Fruit fly (Drosophila melanogaster) whole organism, prepupa: ENCODE results near the gene CG5177.

Experiments
- Blimp-1 ChIP-seq: fragments of 200-800 bp; sonication (Bioruptor generic); optimal IDR thresholded peaks from 3 replicates; lab custom pipeline; 2017; ENCODE audit warnings: missing biosample characterization, missing genetic modification characterization, mild to moderate bottlenecking, moderate library complexity, missing genetic modification reagents
- CG10631 ChIP-seq: fragments of 200-800 bp; sonication (Bioruptor generic); optimal IDR thresholded peaks from 2 replicates; lab custom pipeline; 2016; ENCODE audit warnings: missing biosample characterization, missing genetic modification characterization
- CG11294 ChIP-seq: fragments of 200-800 bp; sonication (Bioruptor generic); IDR thresholded peaks from 2 replicates; pipeline ENCODE4 v1.3.6; 2022; ENCODE audit warnings: missing biosample characterization, missing genetic modification characterization
- CG11762 ChIP-seq: fragments of 200-800 bp; sonication (Bioruptor generic); optimal IDR thresholded peaks from 3 replicates; lab custom pipeline; 2016; ENCODE audit warnings: missing biosample characterization, missing genetic modification characterization; ENCODE audit not compliant: insufficient read depth
- CG15336 ChIP-seq: fragments of 200-800 bp; sonication (Bioruptor generic); IDR thresholded peaks from 2 replicates; pipeline ENCODE4 v1.3.6; 2022; ENCODE audit warnings: missing biosample characterization, missing genetic modification characterization
- CG32006 ChIP-seq: fragments of 200-800 bp; sonication (Bioruptor generic); optimal IDR thresholded peaks from 3 replicates; lab custom pipeline; 2017; ENCODE audit warnings: missing biosample characterization, mild to moderate bottlenecking, missing genetic modification characterization
- CG34406 ChIP-seq: fragments of 200-800 bp; sonication (Bioruptor generic); optimal IDR thresholded peaks from 3 replicates; lab custom pipeline; 2016; ENCODE audit warnings: missing biosample characterization, missing genetic modification characterization
- CG4318 ChIP-seq: fragments of 200-800 bp; sonication (Bioruptor generic); optimal IDR thresholded peaks from 3 replicates; lab custom pipeline; 2017; ENCODE audit warnings: missing biosample characterization, mild to moderate bottlenecking, missing genetic modification characterization
- CG6276 ChIP-seq: fragments of 200-800 bp; sonication (Bioruptor generic); optimal IDR thresholded peaks from 2 replicates; lab custom pipeline; 2017; ENCODE audit warnings: missing biosample characterization, mild to moderate bottlenecking, missing genetic modification characterization
- CG6792 ChIP-seq: fragments of 200-800 bp; sonication (Bioruptor generic); optimal IDR thresholded peaks from 3 replicates; lab custom pipeline; 2016; ENCODE audit warnings: missing biosample characterization, missing genetic modification characterization
- CG6808 ChIP-seq: fragments of 200-800 bp; sonication (Bioruptor generic); optimal IDR thresholded peaks from 3 replicates; lab custom pipeline; 2017; ENCODE audit warnings: missing biosample characterization, missing genetic modification characterization, mild to moderate bottlenecking, moderate library complexity, missing genetic modification reagents
- CG6854 ChIP-seq: fragments of 200-800 bp; sonication (Bioruptor generic); optimal IDR thresholded peaks from 2 replicates; lab custom pipeline; 2017; ENCODE audit warnings: missing biosample characterization, mild to moderate bottlenecking, missing genetic modification characterization
- CG7368 ChIP-seq: fragments of 200-800 bp; sonication (Bioruptor generic); optimal IDR thresholded peaks from 3 replicates; lab custom pipeline; 2016; ENCODE audit warnings: missing biosample characterization, missing genetic modification characterization
- CG8119 ChIP-seq: fragments of 200-800 bp; sonication (Bioruptor generic); IDR thresholded peaks from 3 replicates; pipeline ENCODE4 v1.3.6; 2022; ENCODE audit warnings: missing biosample characterization, missing genetic modification characterization
- Eip78C ChIP-seq: fragments of 200-800 bp; sonication (Bioruptor generic); peaks from one replicate; lab custom pipeline; 2016; ENCODE audit warnings: missing biosample characterization, missing genetic modification characterization
- Eip93F ChIP-seq: fragments of 200-800 bp; sonication (Bioruptor generic); optimal IDR thresholded peaks from 2 replicates; lab custom pipeline; 2016; ENCODE audit warnings: missing biosample characterization, mild to moderate bottlenecking, missing genetic modification characterization
- Gug ChIP-seq: fragments of 200-800 bp; sonication (Bioruptor generic); IDR thresholded peaks from 2 replicates; pipeline ENCODE4 v1.3.6; 2022; ENCODE audit warnings: missing biosample characterization, missing genetic modification characterization
- Hr38 ChIP-seq: sonication (Bioruptor generic); optimal IDR thresholded peaks from 2 replicates; lab custom pipeline; 2016; ENCODE audit warnings: missing biosample characterization, missing genetic modification characterization
- Hr4 ChIP-seq: fragments of 200-800 bp; sonication (Bioruptor generic); optimal IDR thresholded peaks from 3 replicates; lab custom pipeline; 2016; ENCODE audit warnings: missing biosample characterization, missing genetic modification characterization
- Lpt ChIP-seq: fragments of 200-800 bp; sonication (Bioruptor generic); optimal IDR thresholded peaks from 3 replicates; lab custom pipeline; 2016; ENCODE audit warnings: missing biosample characterization, missing genetic modification characterization
- OdsH ChIP-seq: fragments of 200-800 bp; sonication (Bioruptor generic); optimal IDR thresholded peaks from 3 replicates; lab custom pipeline; 2016; ENCODE audit warnings: missing biosample characterization, missing genetic modification characterization
- Smox ChIP-seq: fragments of 200-800 bp; sonication (Bioruptor generic); optimal IDR thresholded peaks from 3 replicates; lab custom pipeline; 2016; ENCODE audit warnings: missing biosample characterization, missing genetic modification characterization
- Sox14 ChIP-seq: fragments of 200-800 bp; sonication (Bioruptor generic); optimal IDR thresholded peaks from 3 replicates; lab custom pipeline; 2016; ENCODE audit warnings: missing biosample characterization, missing genetic modification characterization
- achi ChIP-seq: fragments of 200-800 bp; sonication (Bioruptor generic); optimal IDR thresholded peaks from 3 replicates; lab custom pipeline; 2016; ENCODE audit warnings: missing biosample characterization, missing genetic modification characterization
- eg ChIP-seq: fragments of 200-800 bp; sonication (Bioruptor generic); IDR thresholded peaks from 3 replicates; pipeline ENCODE4 v1.3.6; 2022; ENCODE audit warnings: missing biosample characterization, missing genetic modification characterization
- esn ChIP-seq: fragments of 200-800 bp; sonication (Bioruptor generic); optimal IDR thresholded peaks from 2 replicates; lab custom pipeline; 2016; ENCODE audit warnings: missing biosample characterization, mild to moderate bottlenecking, missing genetic modification characterization, moderate library complexity
- fkh ChIP-seq: fragments of 200-800 bp; sonication (Bioruptor generic); optimal IDR thresholded peaks from 3 replicates; lab custom pipeline; 2017; ENCODE audit warnings: missing biosample characterization, mild to moderate bottlenecking, missing genetic modification characterization, moderate library complexity
- pdm3 ChIP-seq: fragments of 200-800 bp; sonication (Bioruptor generic); optimal IDR thresholded peaks from 3 replicates; lab custom pipeline; 2016; ENCODE audit warnings: missing biosample characterization, missing genetic modification characterization
- spab ChIP-seq: fragments of 200-800 bp; sonication (Bioruptor generic); optimal IDR thresholded peaks from 2 replicates; lab custom pipeline; 2017; ENCODE audit warnings: missing biosample characterization, mild to moderate bottlenecking, missing genetic modification characterization, missing genetic modification reagents
- svp ChIP-seq: fragments of 200-800 bp; sonication (Bioruptor generic); peaks from one replicate; lab custom pipeline; 2016; ENCODE audit warnings: missing biosample characterization, missing genetic modification characterization
- vri ChIP-seq: fragments of 200-800 bp; sonication (Bioruptor generic); optimal IDR thresholded peaks from 3 replicates; lab custom pipeline; 2016; ENCODE audit warnings: missing biosample characterization, mild to moderate bottlenecking, missing genetic modification characterization

CG5177 gene

dm6 chr2L:7438505-7438904 lies 33.5 kb downstream of the CG5177 start:
- TF ChIP-seq CG6854 (GFP tag; lab: Kevin White, UChicago) (no peak), CG6808 (GFP tag; lab: Kevin White, UChicago) (no peak), svp (no peak), Gug (no peak), fkh (GFP tag; lab: Kevin White, UChicago) (no peak), CG32006 (GFP tag; lab: Kevin White, UChicago) (peak; percentile 19), esn (GFP tag; lab: Kevin White, UChicago) (peak; percentile 8), CG34406 (GFP tag; lab: Kevin White, UChicago) (no peak), Blimp-1 (no peak), CG4318 (GFP tag; lab: Kevin White, UChicago) (no peak), Eip78C (GFP tag; lab: Kevin White, UChicago) (peak; percentile 43), OdsH (GFP tag; lab: Kevin White, UChicago) (no peak), CG8119 (GFP tag; lab: Robert Waterston, UW) (peak; percentile 34; the same call in 1 of the 3 replicates), Lpt (GFP tag; lab: Kevin White, UChicago) (no peak), CG15336 (0 out of 2 replicates have a peak, but pooled peaks have one; percentile 16), vri (GFP tag; lab: Kevin White, UChicago) (no peak), CG10631 (GFP tag; lab: Kevin White, UChicago) (no peak), CG11294 (GFP tag; lab: Robert Waterston, UW) (no peak), CG6792 (GFP tag; lab: Kevin White, UChicago) (no peak), Hr38 (no peak), eg (GFP tag; lab: Robert Waterston, UW) (no peak)
- TF ChIP-seq, all 60 proteins: peak for 5

- TF ChIP-seq Sox14 (GFP tag; lab: Kevin White, UChicago) (peak; percentile 7), vri (GFP tag; lab: Kevin White, UChicago) (peak; percentile 92), CG7368 (GFP tag; lab: Kevin White, UChicago) (no peak)
- TF ChIP-seq, all 60 proteins: peak for 2
Measured at dm6 chr2L:7440458-7441018, 35.5 kb downstream of the CG5177 start.

dm6 chr2L:7442106-7442505 lies 37.1 kb downstream of the CG5177 start:
- TF ChIP-seq Hr4 (GFP tag; lab: Kevin White, UChicago), result no peak
- TF ChIP-seq achi (GFP tag; lab: Kevin White, UChicago), result no peak

dm6 chr2L:7442929-7443328 lies 37.9 kb downstream of the CG5177 start:
- TF ChIP-seq CG8119 (GFP tag; lab: Robert Waterston, UW) (no peak), Smox (GFP tag; lab: Kevin White, UChicago) (no peak), Eip78C (GFP tag; lab: Kevin White, UChicago) (peak; percentile 41), svp (peak; percentile 11), pdm3 (no peak)
- TF ChIP-seq, all 60 proteins: peak for 2

- TF ChIP-seq spab (GFP tag; lab: Kevin White, UChicago), result no peak
- no peak for TF ChIP-seq Sox14 (GFP tag; lab: Kevin White, UChicago)
- peak; percentile 32 for TF ChIP-seq CG6276
- TF ChIP-seq CG11762, result no peak
- no peak for TF ChIP-seq esn (GFP tag; lab: Kevin White, UChicago)
Measured at dm6 chr2L:7447820-7448219, 42.8 kb downstream of the CG5177 start.

dm6 chr2L:7448371-7448770 lies 43.3 kb downstream of the CG5177 start:
- TF ChIP-seq svp, result peak; percentile 95
- no peak for TF ChIP-seq Eip93F
